Worm (Caenorhabditis elegans) whole organism, L2 larva: ENCODE data around the gene rrc-1.

Experiments used
- C34F6.9 ChIP-seq: fragments of 150-350 bp; optimal IDR thresholded peaks from 2 replicates; lab custom pipeline; 2014; ENCODE audit warnings: missing biosample characterization, missing genetic modification characterization
- F13H6.1 ChIP-seq: sonication (generic microtip); optimal IDR thresholded peaks from 2 replicates; lab custom pipeline; 2016; ENCODE audit warnings: missing genetic modification characterization, missing compliant biosample characterization
- ZK546.5 ChIP-seq: sonication (generic microtip); optimal IDR thresholded peaks from 2 replicates; lab custom pipeline; 2017; ENCODE audit warnings: missing biosample characterization, missing genetic modification characterization
- ceh-82 ChIP-seq: fragments of 150-350 bp; optimal IDR thresholded peaks from 2 replicates; lab custom pipeline; 2014; ENCODE audit warnings: missing biosample characterization, missing genetic modification characterization
- egl-27 ChIP-seq: sonication (generic microtip); optimal IDR thresholded peaks from 3 replicates; lab custom pipeline; 2017; ENCODE audit warnings: missing biosample characterization, missing genetic modification reagents, missing genetic modification characterization
- mdl-1 ChIP-seq, 2 experiments: fragments of 150-350 bp in 1 of 2; sonication (generic microtip) in 1 of 2; optimal IDR thresholded peaks; 2 replicates each; lab custom pipeline; 2017; ENCODE audit warnings: missing biosample characterization in 2 of 2, missing genetic modification characterization in 2 of 2
- nhr-6 ChIP-seq: fragments of 150-350 bp; optimal IDR thresholded peaks from 2 replicates; lab custom pipeline; 2014; ENCODE audit warnings: missing biosample characterization, missing genetic modification characterization
- snpc-4 ChIP-seq: fragments of 150-350 bp; optimal IDR thresholded peaks from 2 replicates; lab custom pipeline; 2014; ENCODE audit warnings: missing biosample characterization, missing genetic modification characterization
- unc-39 ChIP-seq: fragments of 150-350 bp; optimal IDR thresholded peaks from 2 replicates; lab custom pipeline; 2014; ENCODE audit warnings: missing biosample characterization, missing genetic modification characterization
- unc-55 ChIP-seq: fragments of 150-350 bp; sonication (generic microtip); optimal IDR thresholded peaks from 3 replicates; lab custom pipeline; 2014; ENCODE audit warnings: missing biosample characterization, missing genetic modification reagents, missing genetic modification characterization

DNA sequence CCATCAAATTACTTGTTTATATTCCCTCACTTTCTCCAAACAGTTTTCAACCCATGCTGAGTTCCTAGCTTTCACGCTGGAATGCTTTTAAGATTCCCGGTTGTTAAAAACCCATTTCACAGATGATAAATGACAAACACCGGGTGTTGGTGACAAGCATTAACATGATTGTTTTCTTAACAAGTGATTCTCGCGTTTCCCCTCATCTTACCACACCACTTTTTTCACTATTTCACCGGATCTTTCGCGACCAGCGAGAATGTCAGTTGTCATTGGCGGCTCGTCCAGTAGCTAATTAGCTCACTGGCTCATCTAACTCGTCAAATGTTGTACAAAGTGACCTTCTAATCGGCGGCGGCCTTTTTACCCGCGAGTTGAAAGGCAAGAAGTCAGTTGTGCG, 11.0 kb upstream of the rrc-1 start:
- TF ChIP-seq C34F6.9 (tag; lab: Kevin White, UChicago) (no peak), F13H6.1 (tag; lab: Kevin White, UChicago) (no peak), egl-27 (no peak), unc-39 (tag; lab: Kevin White, UChicago) (no peak), unc-55 (GFP tag; lab: Kevin White, UChicago) (no peak), snpc-4 (tag; lab: Kevin White, UChicago) (no peak), nhr-6 (tag; lab: Kevin White, UChicago) (no peak), mdl-1 (tag; optimal IDR thresholded peaks at IDR 0.05; lab: Kevin White, UChicago) (no peak), ZK546.5 (tag; lab: Kevin White, UChicago) (no peak), ceh-82 (tag; lab: Kevin White, UChicago) (no peak)
